Worm (Caenorhabditis elegans): ENCODE results near the gene asp-14.

DNA sequence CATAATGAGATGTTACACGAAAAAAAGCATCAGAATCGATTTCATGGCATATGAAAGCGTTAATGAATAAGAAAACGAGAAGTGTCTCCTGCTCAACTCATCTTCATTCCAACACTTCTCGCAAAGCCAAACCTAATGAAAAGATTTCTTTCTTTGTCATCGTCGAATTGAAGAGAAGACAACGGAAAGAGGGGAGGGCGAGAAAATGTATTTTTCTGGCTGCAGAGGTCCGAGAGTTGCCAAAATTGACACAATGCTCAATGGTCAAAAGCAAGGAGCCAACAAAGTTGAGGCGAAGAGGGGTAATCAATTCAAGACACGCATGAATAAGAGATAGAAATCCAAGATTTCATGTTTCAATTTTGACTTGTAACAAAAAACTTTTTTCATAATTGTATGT is 27.4 kb downstream of the asp-14 start:
- no peak for TF ChIP-seq dmd-8 (GFP tag; IDR thresholded peaks at IDR 0.05)
- no peak for TF ChIP-seq sdz-12 (GFP tag; optimal IDR thresholded peaks at IDR 0.05)
- no peak for TF ChIP-seq nhr-11 (tag; optimal IDR thresholded peaks at IDR 0.05)
- TF ChIP-seq pha-4 (GFP tag; IDR thresholded peaks at IDR 0.05) = no peak
- no peak for TF ChIP-seq pha-4 (tag; optimal IDR thresholded peaks at IDR 0.05)

Measured in whole organism, L4 larva.